Worm (Caenorhabditis elegans) whole organism, L3 larva: ENCODE results near the gene ddx-15.

Source experiments
- nhr-237 ChIP-seq: fragments of 150-350 bp; optimal IDR thresholded peaks from 2 replicates; lab custom pipeline; 2014; ENCODE audit warnings: missing biosample characterization, missing genetic modification characterization
- nhr-77 ChIP-seq: fragments of 150-350 bp; optimal IDR thresholded peaks from 2 replicates; lab custom pipeline; 2014; ENCODE audit warnings: missing biosample characterization, missing genetic modification characterization
- sea-2 ChIP-seq: fragments of 150-350 bp; sonication (generic microtip); optimal IDR thresholded peaks from 4 replicates; lab custom pipeline; 2014; ENCODE audit warnings: missing biosample characterization, missing genetic modification reagents, missing genetic modification characterization
- snpc-4 ChIP-seq: fragments of 150-350 bp; optimal IDR thresholded peaks from 2 replicates; lab custom pipeline; 2014; ENCODE audit warnings: missing biosample characterization, missing genetic modification characterization
- tbx-2 ChIP-seq: sonication (generic microtip); optimal IDR thresholded peaks from 2 replicates; lab custom pipeline; 2016; ENCODE audit warnings: mild to moderate bottlenecking, missing genetic modification characterization, missing compliant biosample characterization
- ztf-11 ChIP-seq: fragments of 150-350 bp; optimal IDR thresholded peaks from 2 replicates; lab custom pipeline; 2014; ENCODE audit warnings: missing biosample characterization, missing genetic modification characterization
- ztf-4 ChIP-seq: fragments of 150-350 bp; optimal IDR thresholded peaks from 2 replicates; lab custom pipeline; 2014; ENCODE audit warnings: missing biosample characterization, missing genetic modification characterization

- TF ChIP-seq nhr-77 (no peak), snpc-4 (tag; lab: Kevin White, UChicago) (no peak), sea-2 (GFP tag; lab: Kevin White, UChicago) (no peak), ztf-11 (tag; lab: Kevin White, UChicago) (no peak), nhr-237 (tag; lab: Kevin White, UChicago) (no peak), ztf-4 (tag; lab: Kevin White, UChicago) (no peak), tbx-2 (tag; lab: Kevin White, UChicago) (no peak)
Observed at ce11 chrIII:5543050-5543449, 48.5 kb downstream of the ddx-15 start, which contains the start of gene D1044.6.
